Fruit fly (Drosophila melanogaster): ENCODE results near the gene Pak.

Pak gene

DNA sequence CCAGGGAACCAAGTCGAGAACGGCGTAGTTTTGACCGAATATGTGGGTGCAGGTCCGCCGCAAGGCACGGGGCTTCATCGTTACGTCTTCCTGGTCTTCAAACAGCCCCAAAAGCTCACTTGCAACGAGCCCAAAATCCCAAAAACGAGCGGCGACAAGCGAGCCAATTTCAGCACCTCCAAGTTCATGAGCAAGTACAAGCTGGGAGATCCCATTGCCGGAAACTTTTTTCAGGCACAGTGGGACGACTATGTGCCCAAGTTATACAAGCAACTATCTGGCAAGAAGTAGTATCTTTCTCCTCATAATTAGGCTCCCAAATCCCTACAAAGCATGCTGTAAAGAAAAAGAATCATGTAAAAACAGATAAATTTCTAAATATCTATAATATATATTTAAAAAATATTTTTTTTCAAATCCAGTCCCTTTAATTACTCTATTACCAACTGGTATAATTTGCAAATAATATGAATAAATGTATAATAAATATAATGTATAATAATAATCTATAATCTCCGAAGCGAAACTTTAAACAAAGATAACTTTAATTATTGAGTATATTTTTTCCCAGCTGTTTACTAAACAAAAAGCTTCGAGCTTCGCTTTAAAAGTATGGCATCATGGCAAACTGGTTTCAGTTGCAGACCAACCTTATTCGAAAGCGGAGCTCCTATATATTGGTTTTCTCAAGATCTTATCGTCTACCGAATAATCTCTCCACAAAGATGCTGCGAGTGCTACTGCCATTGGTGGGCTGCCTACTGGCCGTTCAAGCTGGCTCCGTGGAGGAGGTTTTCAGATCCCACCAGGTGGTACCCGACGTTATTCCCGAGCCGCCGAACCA, 7.1 kb upstream of the Pak start, which contains the start of gene CG17919:
Gene CG17919 (plus strand): TSS at position 634 of the 844 bp plus-strand sequence.
- TF ChIP-seq CTCF (optimal IDR thresholded peaks at IDR 0.05) = no peak
- no peak for TF ChIP-seq CG8478 (optimal IDR thresholded peaks at IDR 0.05)

DNA sequence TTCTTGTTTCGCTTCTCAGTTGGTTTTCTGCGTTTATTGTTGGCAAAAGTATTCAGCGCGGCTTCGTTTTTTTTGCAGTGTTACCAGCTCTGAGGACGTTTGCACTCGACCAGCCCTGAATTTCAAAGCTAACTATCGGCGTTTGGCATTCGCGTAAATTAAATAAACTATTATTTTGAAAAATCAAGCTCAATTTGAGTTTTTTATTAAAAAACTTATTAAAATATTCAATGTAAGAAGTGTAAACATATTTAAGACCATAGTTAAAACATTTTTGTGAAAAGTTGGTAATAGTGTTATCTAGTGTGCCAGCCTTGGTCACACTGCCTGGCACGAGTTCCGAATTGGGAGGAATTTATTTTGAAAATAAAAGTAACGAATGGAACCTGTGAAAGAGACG, 4.9 kb upstream of the Pak start, which contains the start of the genes SmD2 and CG18048:
Gene SmD2 (minus strand): TSS at position 98 of the 400 bp plus-strand sequence.
Gene CG18048 (plus strand): TSS at position 298 of the 400 bp plus-strand sequence.
- TF ChIP-seq CG8478 (optimal IDR thresholded peaks at IDR 0.05) = no peak
- no peak for TF ChIP-seq CTCF (optimal IDR thresholded peaks at IDR 0.05)

- TF ChIP-seq CTCF (optimal IDR thresholded peaks at IDR 0.05) = no peak
- no peak for TF ChIP-seq CG8478 (optimal IDR thresholded peaks at IDR 0.05)
Observed at dm6 chr3R:6348943-6349342, 1.8 kb upstream of the Pak start, which contains the start of gene Hr83. Hr83 (plus strand) TSS chr3R:6349243.

dm6 chr3R:6351181-6351580, 485 bp downstream of the Pak start:
- TF ChIP-seq CG8478 (optimal IDR thresholded peaks at IDR 0.05) (no peak), CTCF (optimal IDR thresholded peaks at IDR 0.05) (no peak)

dm6 chr3R:6351696-6352378, 1.1 kb downstream of the Pak start:
- no peak for TF ChIP-seq CG8478 (optimal IDR thresholded peaks at IDR 0.05)
- no peak for TF ChIP-seq CTCF (optimal IDR thresholded peaks at IDR 0.05)

DNA sequence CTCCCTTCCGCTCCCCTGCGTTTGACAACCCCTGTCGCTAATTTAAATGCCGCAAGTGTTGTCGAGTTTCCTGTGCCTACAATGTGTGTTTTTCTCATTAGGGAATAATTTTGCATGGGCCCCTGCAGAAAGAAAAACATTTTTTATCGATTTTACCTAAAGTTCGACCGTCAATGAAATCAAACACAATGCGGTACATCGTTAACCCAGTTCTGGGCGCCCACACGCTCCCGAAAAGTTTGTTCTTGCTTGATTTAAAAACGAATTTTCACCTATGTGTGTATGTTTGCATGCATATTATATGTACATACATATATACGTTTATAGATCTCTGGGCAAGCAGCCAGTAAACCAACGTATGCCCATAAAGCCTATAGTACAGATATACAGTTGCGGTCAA, 1.7 kb downstream of the Pak start:
- TF ChIP-seq CTCF (optimal IDR thresholded peaks at IDR 0.05) = no peak

- TF ChIP-seq CG8478 (optimal IDR thresholded peaks at IDR 0.05) (no peak), CTCF (optimal IDR thresholded peaks at IDR 0.05) (no peak)
Observed at dm6 chr3R:6352893-6353623, 2.4 kb downstream of the Pak start.

- no peak for TF ChIP-seq CG8478 (optimal IDR thresholded peaks at IDR 0.05)
- no peak for TF ChIP-seq CTCF (optimal IDR thresholded peaks at IDR 0.05)
Observed at dm6 chr3R:6353624-6354352, 3.1 kb downstream of the Pak start.

- TF ChIP-seq CG8478 (optimal IDR thresholded peaks at IDR 0.05) (no peak), CTCF (optimal IDR thresholded peaks at IDR 0.05) (no peak)
Observed at dm6 chr3R:6354408-6354807, 3.7 kb downstream of the Pak start.

dm6 chr3R:6368100-6368499, 17.4 kb downstream of the Pak start, which contains the start of gene CG42724:
CG42724 (minus strand) TSS chr3R:6368288.
- TF ChIP-seq CTCF (optimal IDR thresholded peaks at IDR 0.05) (peak in 1 of 2 experiments; percentile 9), CG8478 (optimal IDR thresholded peaks at IDR 0.05) (no peak)

- no peak for TF ChIP-seq CG8478 (optimal IDR thresholded peaks at IDR 0.05)
- peak in 1 of 2 experiments; percentile 18 for TF ChIP-seq CTCF (optimal IDR thresholded peaks at IDR 0.05)
Observed at dm6 chr3R:6368550-6369238, 18.0 kb downstream of the Pak start, which contains the start of gene CG10286. CG10286 (plus strand) TSS chr3R:6368965.

- TF ChIP-seq CG8478 (optimal IDR thresholded peaks at IDR 0.05) (no peak), CTCF (optimal IDR thresholded peaks at IDR 0.05) (no peak)
Observed at dm6 chr3R:6373512-6374306, 23.0 kb downstream of the Pak start.

dm6 chr3R:6374307-6374574, 23.5 kb downstream of the Pak start, which contains the start of gene CG42564:
CG42564 (plus strand) TSS chr3R:6374475.
- TF ChIP-seq CTCF (optimal IDR thresholded peaks at IDR 0.05) (no peak), CG8478 (optimal IDR thresholded peaks at IDR 0.05) (no peak)

All from S2 (cell line).